Worm (Caenorhabditis elegans) whole organism, L3 larva: Measurements from ENCODE around the gene C14A11.9.
A peak's percentile ranks its signal among the peaks of the same experiment; 100 is the strongest.

Source experiments
- ZK546.5 ChIP-seq: sonication (generic microtip); optimal IDR thresholded peaks from 2 replicates; lab custom pipeline; 2017; ENCODE audit warnings: missing biosample characterization, missing genetic modification characterization
- aly-2 ChIP-seq: fragments of 150-350 bp; optimal IDR thresholded peaks from 2 replicates; lab custom pipeline; 2014; ENCODE audit warnings: missing biosample characterization, missing genetic modification characterization
- ceh-9 ChIP-seq: sonication (generic microtip); optimal IDR thresholded peaks from 2 replicates; lab custom pipeline; 2018; ENCODE audit warnings: missing biosample characterization, missing genetic modification characterization
- daf-12 ChIP-seq: fragments of 150-350 bp; optimal IDR thresholded peaks from 2 replicates; lab custom pipeline; 2014; ENCODE audit warnings: missing biosample characterization, missing genetic modification reagents, missing genetic modification characterization
- egl-27 ChIP-seq: sonication (generic microtip); optimal IDR thresholded peaks from 4 replicates; lab custom pipeline; 2017; ENCODE audit warnings: missing biosample characterization, missing genetic modification reagents, missing genetic modification characterization
- egl-5 ChIP-seq: fragments of 150-350 bp; optimal IDR thresholded peaks from 2 replicates; lab custom pipeline; 2017; ENCODE audit warnings: missing biosample characterization, missing genetic modification reagents, missing genetic modification characterization, inconsistent platforms
- elt-2 ChIP-seq: sonication (generic microtip); optimal IDR thresholded peaks from 2 replicates; lab custom pipeline; 2016; ENCODE audit warnings: missing genetic modification reagents, mild to moderate bottlenecking, missing genetic modification characterization, missing compliant biosample characterization
- eor-1 ChIP-seq, 2 experiments: fragments of 150-350 bp; optimal IDR thresholded peaks; 2 replicates each; lab custom pipeline; 2014 to 2018; ENCODE audit warnings: missing biosample characterization in 2 of 2, missing genetic modification characterization in 2 of 2
- fkh-2 ChIP-seq: fragments of 150-350 bp; optimal IDR thresholded peaks from 2 replicates; lab custom pipeline; 2014; ENCODE audit warnings: missing biosample characterization, missing genetic modification reagents, missing genetic modification characterization
- fos-1 ChIP-seq: fragments of 150-350 bp; optimal IDR thresholded peaks from 2 replicates; lab custom pipeline; 2014; ENCODE audit warnings: missing biosample characterization, missing genetic modification characterization
- hmg-11 ChIP-seq: sonication (generic microtip); optimal IDR thresholded peaks from 2 replicates; lab custom pipeline; 2016; ENCODE audit warnings: missing genetic modification characterization, missing compliant biosample characterization
- jun-1 ChIP-seq: fragments of 150-350 bp; optimal IDR thresholded peaks from 2 replicates; lab custom pipeline; 2014; ENCODE audit warnings: missing biosample characterization, missing genetic modification reagents, missing genetic modification characterization
- lin-39 ChIP-seq: fragments of 150-350 bp; optimal IDR thresholded peaks from 2 replicates; lab custom pipeline; 2018; ENCODE audit warnings: missing biosample characterization, missing genetic modification reagents, missing genetic modification characterization
- lsy-12 ChIP-seq: sonication (generic microtip); optimal IDR thresholded peaks from 2 replicates; lab custom pipeline; 2016; ENCODE audit warnings: mild to moderate bottlenecking, missing genetic modification characterization, missing compliant biosample characterization
- mml-1 ChIP-seq: fragments of 150-350 bp; sonication (generic microtip); optimal IDR thresholded peaks from 3 replicates; lab custom pipeline; 2014; ENCODE audit warnings: missing biosample characterization, missing genetic modification characterization
- nhr-11 ChIP-seq: fragments of 150-350 bp; optimal IDR thresholded peaks from 2 replicates; lab custom pipeline; 2014; ENCODE audit warnings: missing biosample characterization, missing genetic modification characterization
- nhr-12 ChIP-seq: fragments of 150-350 bp; optimal IDR thresholded peaks from 2 replicates; lab custom pipeline; 2014; ENCODE audit warnings: missing biosample characterization, missing genetic modification characterization
- nhr-23 ChIP-seq: fragments of 150-350 bp; optimal IDR thresholded peaks from 2 replicates; lab custom pipeline; 2014; ENCODE audit warnings: missing biosample characterization, missing genetic modification reagents, missing genetic modification characterization
- nhr-25 ChIP-seq: sonication (generic microtip); optimal IDR thresholded peaks from 2 replicates; lab custom pipeline; 2017; ENCODE audit warnings: missing biosample characterization, missing genetic modification characterization
- nhr-28 ChIP-seq: fragments of 150-350 bp; optimal IDR thresholded peaks from 2 replicates; lab custom pipeline; 2014; ENCODE audit warnings: missing biosample characterization, missing genetic modification characterization
- nhr-43 ChIP-seq: sonication (generic microtip); optimal IDR thresholded peaks from 2 replicates; lab custom pipeline; 2016; ENCODE audit warnings: mild to moderate bottlenecking, missing genetic modification characterization, missing compliant biosample characterization; ENCODE audit not compliant: poor library complexity, severe bottlenecking
- nhr-67 ChIP-seq: fragments of 150-350 bp; optimal IDR thresholded peaks from 2 replicates; lab custom pipeline; 2014; ENCODE audit warnings: missing biosample characterization, missing genetic modification characterization
- nhr-76 ChIP-seq: fragments of 150-350 bp; sonication (generic microtip); optimal IDR thresholded peaks from 5 replicates; lab custom pipeline; 2014; ENCODE audit warnings: missing biosample characterization, missing genetic modification characterization
- pha-4 ChIP-seq: fragments of 150-350 bp; optimal IDR thresholded peaks from 2 replicates; lab custom pipeline; 2014; ENCODE audit warnings: missing biosample characterization, missing genetic modification reagents, missing genetic modification characterization
- pqm-1 ChIP-seq: fragments of 150-350 bp; optimal IDR thresholded peaks from 2 replicates; lab custom pipeline; 2017; ENCODE audit warnings: missing biosample characterization, missing genetic modification characterization, inconsistent platforms
- sea-2 ChIP-seq: fragments of 150-350 bp; sonication (generic microtip); optimal IDR thresholded peaks from 4 replicates; lab custom pipeline; 2014; ENCODE audit warnings: missing biosample characterization, missing genetic modification reagents, missing genetic modification characterization
- snpc-4 ChIP-seq: fragments of 150-350 bp; optimal IDR thresholded peaks from 2 replicates; lab custom pipeline; 2014; ENCODE audit warnings: missing biosample characterization, missing genetic modification characterization
- tbx-2 ChIP-seq: sonication (generic microtip); optimal IDR thresholded peaks from 2 replicates; lab custom pipeline; 2016; ENCODE audit warnings: mild to moderate bottlenecking, missing genetic modification characterization, missing compliant biosample characterization
- unc-39 ChIP-seq: sonication (generic microtip); optimal IDR thresholded peaks from 4 replicates; lab custom pipeline; 2017; ENCODE audit warnings: missing biosample characterization, missing genetic modification characterization
- ztf-4 ChIP-seq: fragments of 150-350 bp; optimal IDR thresholded peaks from 2 replicates; lab custom pipeline; 2014; ENCODE audit warnings: missing biosample characterization, missing genetic modification characterization

Gene C14A11.9

DNA sequence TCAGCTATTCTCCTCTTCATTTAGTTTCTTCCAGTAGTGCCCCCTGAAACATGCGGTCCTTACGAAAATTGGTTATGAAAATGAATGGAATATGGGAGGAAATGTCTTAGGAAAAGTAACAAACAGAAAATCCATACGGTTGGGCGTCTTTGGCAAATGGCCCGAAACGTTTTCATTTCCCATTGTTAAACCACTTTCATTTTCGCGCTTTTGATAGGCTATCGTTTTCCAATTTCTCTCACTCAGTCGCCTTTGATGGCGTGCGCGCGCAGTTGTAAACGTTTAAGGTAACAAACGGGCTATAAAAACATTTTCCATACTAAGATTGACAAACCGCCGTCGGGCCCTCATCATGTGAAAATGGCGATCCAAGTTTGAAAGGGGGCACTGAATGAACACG lies 14.4 kb downstream of the C14A11.9 start:
- TF ChIP-seq nhr-25, result peak; percentile 40
- TF ChIP-seq nhr-11 (tag; lab: Kevin White, UChicago), result no peak
- no peak for TF ChIP-seq fos-1 (tag; lab: Kevin White, UChicago)
- TF ChIP-seq egl-5, result peak; percentile 63
- TF ChIP-seq jun-1 (tag; lab: Kevin White, UChicago), result no peak

DNA sequence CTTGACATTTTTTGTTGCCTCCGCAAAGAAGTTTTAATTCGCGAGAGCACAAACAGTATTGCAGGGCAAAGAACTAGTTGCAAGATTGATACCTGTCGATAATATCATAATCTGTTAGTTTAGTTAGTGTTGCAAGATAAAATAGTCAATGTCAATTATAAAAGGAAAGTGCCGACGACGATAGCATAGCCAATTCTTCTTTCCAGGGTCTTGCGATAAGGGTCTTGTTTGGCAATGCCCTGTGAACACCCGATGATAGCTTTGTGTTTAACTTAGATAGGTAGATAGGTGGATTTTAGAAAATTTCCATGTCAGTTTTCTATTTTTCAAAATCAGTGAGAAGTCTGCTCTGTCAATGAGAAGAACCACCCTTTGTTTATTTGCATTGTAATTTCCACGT lies 15.1 kb downstream of the C14A11.9 start:
- no peak for TF ChIP-seq mml-1
- no peak for TF ChIP-seq nhr-67 (tag; lab: Kevin White, UChicago)
- no peak for TF ChIP-seq ZK546.5 (tag; lab: Kevin White, UChicago)
- peak; percentile 5 for TF ChIP-seq pha-4
- TF ChIP-seq lsy-12, result no peak
- no peak for TF ChIP-seq nhr-76 (tag; lab: Kevin White, UChicago)

ce11 chrX:2793527-2793926 lies 15.9 kb downstream of the C14A11.9 start:
- TF ChIP-seq nhr-25 (peak; percentile 22), lsy-12 (no peak)

- no peak for TF ChIP-seq fos-1 (tag; lab: Kevin White, UChicago)
- no peak for TF ChIP-seq ceh-9 (tag; lab: Kevin White, UChicago)
- TF ChIP-seq unc-39 (tag; lab: Kevin White, UChicago), result no peak
- TF ChIP-seq, all 47 proteins: peak for 0
Measured at ce11 chrX:2777973-2778372, 31.5 kb downstream of the C14A11.9 start.

ce11 chrX:2776955-2777354 lies 32.5 kb downstream of the C14A11.9 start:
- TF ChIP-seq sea-2 (GFP tag; lab: Kevin White, UChicago) (no peak), daf-12 (tag; lab: Kevin White, UChicago) (no peak), egl-27 (no peak), lin-39 (no peak), ztf-4 (tag; lab: Kevin White, UChicago) (no peak), nhr-28 (tag; lab: Kevin White, UChicago) (no peak), nhr-67 (tag; lab: Kevin White, UChicago) (no peak), nhr-23 (tag; lab: Kevin White, UChicago) (no peak), nhr-12 (no peak), fos-1 (tag; lab: Kevin White, UChicago) (no peak), aly-2 (tag; lab: Kevin White, UChicago) (no peak), snpc-4 (tag; lab: Kevin White, UChicago) (no peak), tbx-2 (tag; lab: Kevin White, UChicago) (no peak), fkh-2 (tag; lab: Kevin White, UChicago) (no peak)

DNA sequence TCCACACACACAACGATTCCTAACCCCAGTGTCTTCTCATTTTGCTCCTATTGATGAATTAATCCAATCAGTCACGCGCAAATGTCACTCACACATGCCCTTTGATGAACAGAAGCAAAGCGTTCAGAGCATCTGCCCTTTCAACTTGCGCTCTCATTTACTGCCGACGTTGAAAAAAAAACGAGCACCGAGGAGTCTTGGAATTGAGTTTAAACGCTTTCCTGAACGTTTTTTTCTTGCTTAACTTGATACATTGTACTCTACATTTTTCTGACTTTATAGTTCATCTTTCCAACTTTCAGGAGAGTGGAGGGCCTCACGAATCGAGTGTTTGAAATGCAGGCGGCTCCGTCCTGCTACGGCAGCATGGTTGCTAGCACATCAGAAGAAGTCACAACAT lies 37.7 kb downstream of the C14A11.9 start, which contains the start of gene cgef-1:
cgef-1 (plus strand) TSS at position 301 of the 400 bp plus-strand sequence.
- TF ChIP-seq lin-39, result peak; percentile 5
- TF ChIP-seq nhr-43, result no peak
- TF ChIP-seq aly-2 (tag; lab: Kevin White, UChicago), result no peak

DNA sequence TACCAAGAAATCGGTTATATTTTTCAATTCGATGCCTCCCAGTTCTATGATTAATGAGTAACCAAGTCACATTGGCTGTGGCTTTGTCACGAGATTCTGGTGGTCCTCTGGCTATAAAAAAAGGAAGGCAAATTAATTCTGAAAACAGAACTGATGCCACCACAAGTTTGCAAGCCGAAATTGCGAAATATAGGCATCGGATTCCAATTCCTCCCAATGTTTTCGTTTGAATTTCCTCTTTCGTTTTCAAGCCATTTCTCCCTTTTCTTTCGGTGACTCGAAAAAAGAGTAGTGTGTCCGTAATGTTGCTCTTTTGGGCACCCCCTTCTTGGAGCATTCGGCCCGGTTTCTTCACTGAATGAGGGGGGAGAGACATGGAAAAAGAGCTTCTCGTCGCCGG lies 39.8 kb downstream of the C14A11.9 start, which contains the start of gene F55F1.2:
F55F1.2 (minus strand) TSS at position 376 of the 400 bp plus-strand sequence.
- TF ChIP-seq fos-1 (tag; lab: Kevin White, UChicago) (no peak), eor-1 (tag; optimal IDR thresholded peaks at IDR 0.05; lab: Kevin White, UChicago) (no peak), nhr-25 (no peak), unc-39 (tag; lab: Kevin White, UChicago) (no peak), hmg-11 (tag; lab: Kevin White, UChicago) (peak; percentile 41), lin-39 (peak; percentile 55), elt-2 (tag; lab: Kevin White, UChicago) (no peak), nhr-28 (tag; lab: Kevin White, UChicago) (no peak), pqm-1 (tag; lab: Kevin White, UChicago) (no peak)
